Fruit fly (Drosophila melanogaster) Kc167 (cell line): ENCODE data around the gene alpha4GT1.

ENCODE experiments used
- Myc ChIP-seq: fragments of >200 bp; optimal IDR thresholded peaks from 2 replicates; lab custom pipeline; 2017; ENCODE audit warnings: missing external identifiers
- Sin3A ChIP-seq: fragments of >200 bp; optimal IDR thresholded peaks from 2 replicates; lab custom pipeline; 2018; ENCODE audit warnings: missing external identifiers
- h ChIP-seq: fragments of >200 bp; optimal IDR thresholded peaks from 3 replicates; lab custom pipeline; 2018; ENCODE audit warnings: missing external identifiers
- insv ChIP-seq: fragments of >200 bp; optimal IDR thresholded peaks from 3 replicates; lab custom pipeline; 2018; ENCODE audit warnings: missing external identifiers
- psq ChIP-seq: fragments of >200 bp; optimal IDR thresholded peaks from 2 replicates; lab custom pipeline; 2017; ENCODE audit warnings: missing external identifiers
- ttk ChIP-seq: sonication (Bioruptor generic); optimal IDR thresholded peaks from 2 replicates; lab custom pipeline; 2017; ENCODE audit warnings: missing external identifiers

alpha4GT1 gene

DNA sequence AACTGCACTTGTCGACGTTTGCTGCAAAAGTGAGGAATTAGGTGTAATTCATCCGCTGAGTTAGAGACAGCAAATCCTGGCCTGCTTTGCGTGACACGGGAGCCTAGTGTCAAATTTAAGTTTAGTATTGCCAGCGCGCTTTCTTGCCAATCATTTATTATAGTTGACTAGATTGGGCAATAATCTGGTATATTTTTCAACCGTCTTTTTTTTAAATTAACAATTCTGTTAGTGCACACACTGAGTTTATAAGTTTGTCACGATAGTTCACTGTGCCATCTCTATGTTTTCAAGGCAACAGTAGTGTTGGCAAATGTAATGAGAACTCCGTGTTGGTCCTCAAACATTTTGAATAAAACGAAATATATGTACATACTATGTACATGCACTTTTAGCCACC, 46.1 kb downstream of the alpha4GT1 start, which contains the start of the genes CG9641 and CG3165:
Gene CG9641, minus strand, starts transcription at position 34 of the 400 bp plus-strand sequence.
Gene CG3165, plus strand, starts transcription at position 294 of the 400 bp plus-strand sequence.
- TF ChIP-seq ttk (lab: Kevin White, UChicago) = no peak
- no peak for TF ChIP-seq psq (lab: Kevin White, UChicago)
- no peak for TF ChIP-seq Myc
- no peak for TF ChIP-seq Sin3A
- TF ChIP-seq h (lab: Kevin White, UChicago) = no peak
- TF ChIP-seq insv (lab: Kevin White, UChicago) = no peak

DNA sequence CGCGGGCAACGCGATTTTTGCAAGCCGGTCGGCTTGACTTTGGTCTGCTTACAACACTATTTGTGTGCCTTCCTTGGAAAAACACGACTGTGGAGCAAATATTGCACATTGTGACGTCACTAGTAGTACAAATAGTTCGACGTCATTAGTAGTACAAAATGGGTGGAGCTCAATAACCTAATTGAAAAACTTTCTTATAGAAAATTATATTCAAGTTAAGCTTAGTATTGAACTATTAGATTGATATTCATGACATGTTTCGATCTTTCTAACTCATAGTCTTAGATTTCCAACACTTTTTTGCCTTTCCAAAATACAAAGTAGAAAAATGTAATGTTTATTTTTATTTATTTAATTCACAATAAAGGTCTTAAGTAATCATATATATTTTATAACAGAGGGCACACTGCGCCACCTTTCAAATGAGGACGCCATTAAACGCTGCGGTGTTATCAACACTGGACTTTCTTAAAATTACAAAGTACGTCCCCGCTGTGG, 50.5 kb downstream of the alpha4GT1 start, which contains the start of the genes Rrp1 and gammaTub23C:
Gene Rrp1, minus strand, starts transcription at position 70 of the 498 bp plus-strand sequence.
Gene gammaTub23C, plus strand, starts transcription at position 453 of the 498 bp plus-strand sequence.
- TF ChIP-seq insv (lab: Kevin White, UChicago) (no peak), h (lab: Kevin White, UChicago) (no peak), Sin3A (no peak), ttk (lab: Kevin White, UChicago) (no peak), psq (lab: Kevin White, UChicago) (no peak), Myc (no peak)
